Fruit fly (Drosophila melanogaster) whole organism, embryonic: ENCODE data around the gene gcm.

ENCODE experiments used
- Atf3 ChIP-seq: fragments of 200-800 bp; sonication (Bioruptor generic); optimal IDR thresholded peaks from 3 replicates; lab custom pipeline; 2016; ENCODE audit warnings: missing biosample characterization, missing genetic modification characterization
- BtbVII ChIP-seq: fragments of 200-800 bp; sonication (Bioruptor generic); optimal IDR thresholded peaks from 3 replicates; lab custom pipeline; 2017; ENCODE audit warnings: missing biosample characterization, mild to moderate bottlenecking, missing genetic modification characterization
- Bteb2 ChIP-seq: fragments of 200-800 bp; sonication (Bioruptor generic); optimal IDR thresholded peaks from 2 replicates; lab custom pipeline; 2016; ENCODE audit warnings: missing biosample characterization, missing genetic modification characterization
- CG12659 ChIP-seq: fragments of 200-800 bp; sonication (Bioruptor generic); optimal IDR thresholded peaks from 3 replicates; lab custom pipeline; 2017; ENCODE audit warnings: mild to moderate bottlenecking, missing biosample characterization, missing genetic modification reagents, missing genetic modification characterization
- CG13424 ChIP-seq: fragments of 200-800 bp; sonication (Bioruptor generic); optimal IDR thresholded peaks from 2 replicates; lab custom pipeline; 2019; ENCODE audit warnings: missing biosample characterization, mild to moderate bottlenecking, missing genetic modification characterization, moderate library complexity
- CG14050 ChIP-seq: fragments of 200-800 bp; sonication (Bioruptor generic); IDR thresholded peaks from 3 replicates; pipeline ENCODE4 v1.3.6; 2022; ENCODE audit warnings: missing biosample characterization, missing genetic modification characterization
- CG15011 ChIP-seq: fragments of 200-800 bp; sonication (Bioruptor generic); optimal IDR thresholded peaks from 3 replicates; lab custom pipeline; 2018; ENCODE audit warnings: missing biosample characterization, mild to moderate bottlenecking, missing genetic modification characterization
- CG17359 ChIP-seq: fragments of 200-800 bp; sonication (Bioruptor generic); optimal IDR thresholded peaks from 3 replicates; lab custom pipeline; 2018; ENCODE audit warnings: missing biosample characterization, mild to moderate bottlenecking, missing genetic modification characterization, moderate library complexity
- CG18262 ChIP-seq: fragments of 200-800 bp; optimal IDR thresholded peaks from 3 replicates; lab custom pipeline; 2019; ENCODE audit warnings: missing biosample characterization, mild to moderate bottlenecking, missing genetic modification characterization, moderate library complexity
- CG18619 ChIP-seq: fragments of 200-800 bp; sonication (Bioruptor generic); optimal IDR thresholded peaks from 3 replicates; lab custom pipeline; 2017; ENCODE audit warnings: missing biosample characterization, mild to moderate bottlenecking, missing genetic modification characterization
- CG31388 ChIP-seq: fragments of 200-800 bp; sonication (Bioruptor generic); optimal IDR thresholded peaks from 2 replicates; lab custom pipeline; 2016; ENCODE audit warnings: missing biosample characterization, missing genetic modification characterization
- CG34376 ChIP-seq: fragments of 200-800 bp; sonication (Bioruptor generic); optimal IDR thresholded peaks from 2 replicates; lab custom pipeline; 2018; ENCODE audit warnings: missing biosample characterization, mild to moderate bottlenecking, missing genetic modification characterization
- CG3847 ChIP-seq: fragments of 200-800 bp; sonication (Bioruptor generic); IDR thresholded peaks from 2 replicates; pipeline ENCODE4 v1.3.6; 2022; ENCODE audit warnings: missing biosample characterization, missing genetic modification characterization
- CG42726 ChIP-seq: fragments of 200-800 bp; sonication (Bioruptor generic); IDR thresholded peaks from 2 replicates; pipeline ENCODE4 v1.3.6; 2022; ENCODE audit warnings: missing biosample characterization, missing genetic modification characterization; ENCODE audit not compliant: partially characterized antibody
- CG4282 ChIP-seq: fragments of 200-800 bp; sonication (Bioruptor generic); optimal IDR thresholded peaks from 2 replicates; lab custom pipeline; 2016; ENCODE audit warnings: missing biosample characterization, missing genetic modification characterization
- CG4424 ChIP-seq: fragments of 200-800 bp; sonication (Bioruptor generic); optimal IDR thresholded peaks from 3 replicates; lab custom pipeline; 2016; ENCODE audit warnings: missing biosample characterization, missing genetic modification characterization
- CG8089 ChIP-seq: fragments of 200-800 bp; sonication (Bioruptor generic); optimal IDR thresholded peaks from 3 replicates; lab custom pipeline; 2016; ENCODE audit warnings: missing biosample characterization, missing genetic modification characterization
- Ets97D ChIP-seq: fragments of 200-800 bp; sonication (Bioruptor generic); optimal IDR thresholded peaks from 3 replicates; lab custom pipeline; 2016; ENCODE audit warnings: missing biosample characterization, missing genetic modification characterization
- Fer3 ChIP-seq: fragments of 200-800 bp; sonication (Bioruptor generic); optimal IDR thresholded peaks from 2 replicates; lab custom pipeline; 2018; ENCODE audit warnings: missing biosample characterization, mild to moderate bottlenecking, missing genetic modification characterization, moderate library complexity
- HHEX ChIP-seq: fragments of 200-800 bp; sonication (Bioruptor generic); optimal IDR thresholded peaks from 3 replicates; lab custom pipeline; 2017; ENCODE audit warnings: missing biosample characterization, mild to moderate bottlenecking, missing genetic modification characterization, missing genetic modification reagents
- Hr51 ChIP-seq, 2 experiments: fragments of 200-800 bp; sonication (Bioruptor generic); optimal IDR thresholded peaks; 2 replicates in 1 of 2; 3 replicates in 1 of 2; lab custom pipeline; 2016 to 2018; ENCODE audit warnings: missing biosample characterization in 2 of 2, missing genetic modification characterization in 2 of 2, mild to moderate bottlenecking in 1 of 2, moderate library complexity in 1 of 2
- MESR4 ChIP-seq: fragments of 200-800 bp; sonication (Bioruptor generic); optimal IDR thresholded peaks from 2 replicates; lab custom pipeline; 2018; ENCODE audit warnings: missing biosample characterization, mild to moderate bottlenecking, missing genetic modification characterization, moderate library complexity
- MTF-1 ChIP-seq: fragments of 200-800 bp; sonication (Bioruptor generic); optimal IDR thresholded peaks from 2 replicates; lab custom pipeline; 2018; ENCODE audit warnings: missing biosample characterization, mild to moderate bottlenecking, missing genetic modification characterization, borderline replicate concordance
- Mrtf ChIP-seq: fragments of 200-800 bp; sonication (Bioruptor generic); IDR thresholded peaks from 3 replicates; pipeline ENCODE4 v1.3.6; 2022; ENCODE audit warnings: missing biosample characterization, missing genetic modification characterization
- NK7.1 ChIP-seq: fragments of 200-800 bp; sonication (Bioruptor generic); optimal IDR thresholded peaks from 3 replicates; lab custom pipeline; 2016; ENCODE audit warnings: missing biosample characterization, missing genetic modification characterization
- Oli ChIP-seq: fragments of 200-800 bp; sonication (Bioruptor generic); optimal IDR thresholded peaks from 2 replicates; lab custom pipeline; 2018; ENCODE audit warnings: missing biosample characterization, mild to moderate bottlenecking, missing genetic modification characterization, moderate library complexity
- Vsx1 ChIP-seq: fragments of 200-800 bp; sonication (Bioruptor generic); optimal IDR thresholded peaks from 2 replicates; lab custom pipeline; 2017; ENCODE audit warnings: missing biosample characterization, mild to moderate bottlenecking, missing genetic modification characterization, missing genetic modification reagents
- ap ChIP-seq: fragments of 200-800 bp; sonication (Bioruptor generic); IDR thresholded peaks from 2 replicates; pipeline ENCODE4 v1.3.6; 2022; ENCODE audit warnings: missing biosample characterization, missing genetic modification characterization
- ato ChIP-seq: fragments of 200-800 bp; sonication (Bioruptor generic); IDR thresholded peaks from 2 replicates; pipeline ENCODE4 v1.3.6; 2022; ENCODE audit warnings: missing biosample characterization, missing genetic modification characterization; ENCODE audit not compliant: partially characterized antibody
- az2 ChIP-seq: fragments of 200-800 bp; sonication (Bioruptor generic); optimal IDR thresholded peaks from 3 replicates; lab custom pipeline; 2016; ENCODE audit warnings: missing biosample characterization, missing genetic modification characterization
- cwo ChIP-seq: fragments of 200-800 bp; sonication (Bioruptor generic); optimal IDR thresholded peaks from 3 replicates; lab custom pipeline; 2017; ENCODE audit warnings: missing biosample characterization, missing genetic modification characterization, mild to moderate bottlenecking, moderate library complexity, missing genetic modification reagents
- dmrt11E ChIP-seq: fragments of 200-800 bp; sonication (Bioruptor generic); optimal IDR thresholded peaks from 3 replicates; lab custom pipeline; 2018; ENCODE audit warnings: missing biosample characterization, mild to moderate bottlenecking, missing genetic modification characterization, moderate library complexity
- dmrt99B ChIP-seq: fragments of 200-800 bp; sonication (Bioruptor generic); optimal IDR thresholded peaks from 2 replicates; lab custom pipeline; 2018; ENCODE audit warnings: missing biosample characterization, mild to moderate bottlenecking, missing genetic modification characterization, moderate library complexity
- eve ChIP-seq, 2 experiments: fragments of >200 bp; optimal IDR thresholded peaks; 2 replicates each; lab custom pipeline; 2017; ENCODE audit warnings: missing biosample characterization in 2 of 2, missing genetic modification characterization in 2 of 2
- fd64A ChIP-seq: fragments of 200-800 bp; sonication (Bioruptor generic); optimal IDR thresholded peaks from 3 replicates; lab custom pipeline; 2018; ENCODE audit warnings: missing biosample characterization, mild to moderate bottlenecking, missing genetic modification characterization
- gro ChIP-seq: fragments of 200-800 bp; sonication (Bioruptor generic); optimal IDR thresholded peaks from 2 replicates; lab custom pipeline; 2016; ENCODE audit warnings: missing biosample characterization, missing genetic modification characterization
- nau ChIP-seq: fragments of 200-800 bp; sonication (Bioruptor generic); optimal IDR thresholded peaks from 3 replicates; lab custom pipeline; 2017; ENCODE audit warnings: missing biosample characterization, mild to moderate bottlenecking, missing genetic modification characterization, missing genetic modification reagents
- oc ChIP-seq: fragments of 200-800 bp; sonication (Bioruptor generic); optimal IDR thresholded peaks from 2 replicates; lab custom pipeline; 2018; ENCODE audit warnings: missing biosample characterization, mild to moderate bottlenecking, missing genetic modification characterization, moderate library complexity
- run ChIP-seq: fragments of 200-800 bp; sonication (Bioruptor generic); optimal IDR thresholded peaks from 3 replicates; lab custom pipeline; 2018; ENCODE audit warnings: missing biosample characterization, mild to moderate bottlenecking, missing genetic modification characterization
- slbo ChIP-seq: fragments of 200-800 bp; sonication (Bioruptor generic); IDR thresholded peaks from 2 replicates; pipeline ENCODE4 v1.3.6; 2022; ENCODE audit warnings: missing biosample characterization, missing genetic modification characterization
- stc ChIP-seq: fragments of 200-800 bp; sonication (Bioruptor generic); IDR thresholded peaks from 2 replicates; pipeline ENCODE4 v1.3.6; 2022; ENCODE audit warnings: missing biosample characterization, missing genetic modification characterization
- tin ChIP-seq: fragments of 200-800 bp; sonication (Bioruptor generic); optimal IDR thresholded peaks from 3 replicates; lab custom pipeline; 2016; ENCODE audit warnings: missing biosample characterization, missing genetic modification characterization
- ttk ChIP-seq: fragments of 200-800 bp; sonication (Bioruptor generic); IDR thresholded peaks from 2 replicates; pipeline ENCODE4 v2.1.2; 2022; ENCODE audit warnings: missing biosample characterization, missing genetic modification characterization
- tup ChIP-seq: fragments of 200-800 bp; sonication (Bioruptor generic); optimal IDR thresholded peaks from 2 replicates; lab custom pipeline; 2016; ENCODE audit warnings: missing biosample characterization, mild to moderate bottlenecking, missing genetic modification characterization, moderate library complexity
- unpg ChIP-seq: fragments of 200-800 bp; sonication (Bioruptor generic); optimal IDR thresholded peaks from 3 replicates; lab custom pipeline; 2018; ENCODE audit warnings: missing biosample characterization, mild to moderate bottlenecking, missing genetic modification characterization, moderate library complexity

gcm gene

dm6 chr2L:9617908-9618307, 36.4 kb upstream of the gcm start (continued):
- no peak for TF ChIP-seq CG42726 (GFP tag; lab: Robert Waterston, UW)
- TF ChIP-seq Fer3 (tag; lab: Kevin White, UChicago): peak; percentile 28
- TF ChIP-seq NK7.1 (GFP tag; lab: Kevin White, UChicago): no peak
- no peak for TF ChIP-seq Atf3 (GFP tag; lab: Kevin White, UChicago)
- TF ChIP-seq Mrtf: no peak
- no peak for TF ChIP-seq CG4282 (GFP tag; lab: Kevin White, UChicago)
- TF ChIP-seq dmrt11E: no peak
- TF ChIP-seq Bteb2 (GFP tag; lab: Kevin White, UChicago): no peak
- no peak for TF ChIP-seq ap (GFP tag; lab: Robert Waterston, UW)
- no peak for TF ChIP-seq CG15011 (GFP tag; lab: Kevin White, UChicago)
- no peak for TF ChIP-seq MESR4 (GFP tag; lab: Kevin White, UChicago)
- no peak for TF ChIP-seq MTF-1 (GFP tag; lab: Kevin White, UChicago)
- TF ChIP-seq CG3847 (GFP tag; lab: Robert Waterston, UW): no peak
- no peak for TF ChIP-seq run (tag; lab: Kevin White, UChicago)
- TF ChIP-seq eve (GFP tag; optimal IDR thresholded peaks at IDR 0.05; lab: Kevin White, UChicago): peak in 1 of 2 experiments; percentile 35
- no peak for TF ChIP-seq nau
- TF ChIP-seq oc (tag; lab: Kevin White, UChicago): no peak
- TF ChIP-seq BtbVII (GFP tag; lab: Kevin White, UChicago): no peak
- no peak for TF ChIP-seq CG14050 (GFP tag; lab: Robert Waterston, UW)
- no peak for TF ChIP-seq Oli (tag; lab: Kevin White, UChicago)
- peak; percentile 17; the same call in 1 of the 2 replicates for TF ChIP-seq slbo (GFP tag; lab: Robert Waterston, UW)
- TF ChIP-seq CG18262 (tag; lab: Kevin White, UChicago): peak; percentile 12
- TF ChIP-seq fd64A (GFP tag; lab: Kevin White, UChicago): no peak
- no peak for TF ChIP-seq CG18619 (GFP tag; lab: Kevin White, UChicago)
- TF ChIP-seq ttk (GFP tag; lab: Robert Waterston, UW): no peak
- no peak for TF ChIP-seq gro (GFP tag; lab: Kevin White, UChicago)
- TF ChIP-seq Hr51 (GFP tag; optimal IDR thresholded peaks at IDR 0.05; lab: Kevin White, UChicago): peak in 1 of 2 experiments; percentile 41
- no peak for TF ChIP-seq tup (GFP tag; lab: Kevin White, UChicago)
- no peak for TF ChIP-seq CG8089
- TF ChIP-seq HHEX (GFP tag; lab: Kevin White, UChicago): peak; percentile 5
- no peak for TF ChIP-seq az2 (GFP tag; lab: Kevin White, UChicago)
- peak; percentile 57 for TF ChIP-seq dmrt99B
- TF ChIP-seq Vsx1: peak; percentile 11
- no peak for TF ChIP-seq CG31388 (GFP tag; lab: Kevin White, UChicago)
- peak; percentile 31 for TF ChIP-seq CG13424
- TF ChIP-seq Ets97D (GFP tag; lab: Kevin White, UChicago): no peak
- no peak for TF ChIP-seq tin (GFP tag; lab: Kevin White, UChicago)
- TF ChIP-seq cwo (GFP tag; lab: Kevin White, UChicago): peak; percentile 58
- peak; percentile 20 for TF ChIP-seq unpg (GFP tag; lab: Kevin White, UChicago)
- TF ChIP-seq CG17359 (tag; lab: Kevin White, UChicago): peak; percentile 39
- TF ChIP-seq CG12659 (GFP tag; lab: Kevin White, UChicago): peak; percentile 5
- TF ChIP-seq CG4424: peak; percentile 15
- no peak for TF ChIP-seq stc
- TF ChIP-seq ato (GFP tag; lab: Robert Waterston, UW): no peak
- no peak for TF ChIP-seq CG34376 (GFP tag; lab: Kevin White, UChicago)
- TF ChIP-seq, all 482 proteins: peak for 57
